Fruit fly (Drosophila melanogaster) whole organism, embryonic: ENCODE data around the gene Arl6IP1.

Source experiments
- Atf6 ChIP-seq: fragments of 200-800 bp; sonication (Bioruptor generic); IDR thresholded peaks from 2 replicates; pipeline ENCODE4 v1.3.6; 2022; ENCODE audit warnings: missing biosample characterization, missing genetic modification characterization
- CG1024 ChIP-seq: fragments of 200-800 bp; sonication (Bioruptor generic); IDR thresholded peaks from 2 replicates; pipeline ENCODE4 v1.3.6; 2022; ENCODE audit warnings: missing biosample characterization, missing genetic modification characterization
- CG11085 ChIP-seq: fragments of 200-800 bp; sonication (Bioruptor generic); IDR thresholded peaks from 2 replicates; pipeline ENCODE4 v1.3.6; 2022; ENCODE audit warnings: missing biosample characterization, missing genetic modification characterization
- CG12299 ChIP-seq: fragments of 200-800 bp; sonication (Bioruptor generic); optimal IDR thresholded peaks from 2 replicates; lab custom pipeline; 2018; ENCODE audit warnings: missing biosample characterization, mild to moderate bottlenecking, missing genetic modification characterization
- CG1233 ChIP-seq: fragments of 200-800 bp; sonication (Bioruptor generic); optimal IDR thresholded peaks from 4 replicates; lab custom pipeline; 2018; ENCODE audit warnings: missing biosample characterization, mild to moderate bottlenecking, missing genetic modification characterization
- CG13894 ChIP-seq: fragments of 200-800 bp; sonication (Bioruptor generic); optimal IDR thresholded peaks from 3 replicates; lab custom pipeline; 2018; ENCODE audit warnings: missing biosample characterization, mild to moderate bottlenecking, missing genetic modification characterization, moderate library complexity
- CG17328 ChIP-seq: fragments of 200-800 bp; sonication (Bioruptor generic); IDR thresholded peaks from 2 replicates; pipeline ENCODE4 v1.3.6; 2022; ENCODE audit warnings: missing biosample characterization, missing genetic modification characterization
- CG17385 ChIP-seq: fragments of 200-800 bp; sonication (Bioruptor generic); optimal IDR thresholded peaks from 3 replicates; lab custom pipeline; 2018; ENCODE audit warnings: missing biosample characterization, mild to moderate bottlenecking, missing genetic modification characterization
- CG18011 ChIP-seq: fragments of 200-800 bp; sonication (Bioruptor generic); optimal IDR thresholded peaks from 2 replicates; lab custom pipeline; 2017; ENCODE audit warnings: missing biosample characterization, missing genetic modification characterization, mild to moderate bottlenecking, moderate library complexity, missing genotype
- CG31441 ChIP-seq: fragments of 200-800 bp; sonication (Bioruptor generic); IDR thresholded peaks from 2 replicates; pipeline ENCODE4 v1.3.6; 2022; ENCODE audit warnings: missing biosample characterization, missing genetic modification characterization
- CG4854 ChIP-seq: fragments of 200-800 bp; sonication (Bioruptor generic); optimal IDR thresholded peaks from 2 replicates; lab custom pipeline; 2016; ENCODE audit warnings: missing biosample characterization, missing genetic modification characterization, inconsistent platforms
- CG5245 ChIP-seq: fragments of 200-800 bp; sonication (Bioruptor generic); optimal IDR thresholded peaks from 3 replicates; lab custom pipeline; 2016; ENCODE audit warnings: missing biosample characterization, missing genetic modification characterization
- CG7556 ChIP-seq: fragments of 200-800 bp; sonication (Bioruptor generic); optimal IDR thresholded peaks from 2 replicates; lab custom pipeline; 2017; ENCODE audit warnings: missing biosample characterization, mild to moderate bottlenecking, missing genetic modification characterization
- CG7928 ChIP-seq: fragments of 200-800 bp; sonication (Bioruptor generic); optimal IDR thresholded peaks from 2 replicates; lab custom pipeline; 2017; ENCODE audit warnings: missing biosample characterization, mild to moderate bottlenecking, missing genetic modification characterization
- CG7963 ChIP-seq: fragments of 200-800 bp; sonication (Bioruptor generic); IDR thresholded peaks from 3 replicates; pipeline ENCODE4 v1.3.6; 2022; ENCODE audit warnings: missing biosample characterization, missing genetic modification characterization; ENCODE audit not compliant: partially characterized antibody
- CG9932 ChIP-seq: fragments of 200-800 bp; sonication (Bioruptor generic); IDR thresholded peaks from 2 replicates; pipeline ENCODE4 v1.3.6; 2022; ENCODE audit warnings: missing biosample characterization, missing genetic modification characterization
- CoRest ChIP-seq: fragments of 200-800 bp; sonication (Bioruptor generic); optimal IDR thresholded peaks from 3 replicates; lab custom pipeline; 2018; ENCODE audit warnings: missing biosample characterization, mild to moderate bottlenecking, missing genetic modification characterization, moderate library complexity
- Dll ChIP-seq: fragments of 200-800 bp; sonication (Bioruptor generic); IDR thresholded peaks from 4 replicates; pipeline ENCODE4 v1.3.6; 2022; ENCODE audit warnings: missing biosample characterization, missing genetic modification characterization; ENCODE audit not compliant: partially characterized antibody
- Doc3 ChIP-seq: fragments of 200-800 bp; sonication (Bioruptor generic); IDR thresholded peaks from 3 replicates; pipeline ENCODE4 v1.3.6; 2022; ENCODE audit warnings: missing biosample characterization, missing genetic modification characterization; ENCODE audit not compliant: partially characterized antibody
- Dp ChIP-seq: fragments of 200-800 bp; sonication (Bioruptor generic); optimal IDR thresholded peaks from 2 replicates; lab custom pipeline; 2018; ENCODE audit warnings: missing biosample characterization, mild to moderate bottlenecking, missing genetic modification characterization, moderate library complexity
- Fer2 ChIP-seq: fragments of 200-800 bp; sonication (Bioruptor generic); optimal IDR thresholded peaks from 2 replicates; lab custom pipeline; 2018; ENCODE audit warnings: missing biosample characterization, mild to moderate bottlenecking, missing genetic modification characterization, moderate library complexity
- H2.0 ChIP-seq: fragments of 200-800 bp; sonication (Bioruptor generic); IDR thresholded peaks from 2 replicates; pipeline ENCODE4 v1.3.6; 2022; ENCODE audit warnings: missing biosample characterization, missing genetic modification characterization
- Mrtf ChIP-seq: fragments of 200-800 bp; sonication (Bioruptor generic); IDR thresholded peaks from 3 replicates; pipeline ENCODE4 v1.3.6; 2022; ENCODE audit warnings: missing biosample characterization, missing genetic modification characterization
- Myb ChIP-seq: fragments of 200-800 bp; sonication (Bioruptor generic); optimal IDR thresholded peaks from 2 replicates; lab custom pipeline; 2016; ENCODE audit warnings: missing biosample characterization, missing genetic modification characterization
- NC2β ChIP-seq: fragments of 200-800 bp; sonication (Bioruptor generic); optimal IDR thresholded peaks from 2 replicates; lab custom pipeline; 2016; ENCODE audit warnings: missing biosample characterization, missing genetic modification characterization
- Scr ChIP-seq: fragments of 200-800 bp; sonication (Bioruptor generic); IDR thresholded peaks from 2 replicates; pipeline ENCODE4 v1.3.6; 2022; ENCODE audit warnings: missing biosample characterization, missing genetic modification characterization; ENCODE audit not compliant: partially characterized antibody
- Six4 ChIP-seq: fragments of 200-800 bp; sonication (Bioruptor generic); optimal IDR thresholded peaks from 2 replicates; lab custom pipeline; 2016; ENCODE audit warnings: missing biosample characterization, missing genetic modification characterization
- Spps ChIP-seq: fragments of 200-800 bp; sonication (Bioruptor generic); optimal IDR thresholded peaks from 2 replicates; lab custom pipeline; 2018; ENCODE audit warnings: missing biosample characterization, mild to moderate bottlenecking, missing genetic modification characterization
- al ChIP-seq: fragments of 200-800 bp; sonication (Bioruptor generic); IDR thresholded peaks from 2 replicates; pipeline ENCODE4 v1.3.6; 2022; ENCODE audit warnings: missing biosample characterization, missing genetic modification characterization
- aop ChIP-seq: fragments of 200-800 bp; sonication (Bioruptor generic); IDR thresholded peaks from 2 replicates; pipeline ENCODE4 v1.3.6; 2022; ENCODE audit warnings: missing biosample characterization, missing genetic modification characterization
- ap ChIP-seq: fragments of 200-800 bp; sonication (Bioruptor generic); IDR thresholded peaks from 2 replicates; pipeline ENCODE4 v1.3.6; 2022; ENCODE audit warnings: missing biosample characterization, missing genetic modification characterization
- bbx ChIP-seq: fragments of 200-800 bp; sonication (Bioruptor generic); IDR thresholded peaks from 2 replicates; pipeline ENCODE4 v1.3.6; 2022; ENCODE audit warnings: missing biosample characterization, missing genetic modification characterization; ENCODE audit not compliant: partially characterized antibody
- chif ChIP-seq, 2 experiments: fragments of 200-800 bp; sonication (Bioruptor generic); optimal IDR thresholded peaks; 3 replicates each; lab custom pipeline; 2016; ENCODE audit warnings: missing biosample characterization in 2 of 2, missing genetic modification characterization in 2 of 2
- crp ChIP-seq, 2 experiments: fragments of 200-800 bp; sonication (Bioruptor generic); optimal IDR thresholded peaks; 2 replicates in 1 of 2; 3 replicates in 1 of 2; lab custom pipeline; 2017; ENCODE audit warnings: missing biosample characterization in 2 of 2, missing genetic modification characterization in 2 of 2, mild to moderate bottlenecking in 1 of 2, moderate library complexity in 1 of 2
- dmrt11E ChIP-seq: fragments of 200-800 bp; sonication (Bioruptor generic); optimal IDR thresholded peaks from 3 replicates; lab custom pipeline; 2018; ENCODE audit warnings: missing biosample characterization, mild to moderate bottlenecking, missing genetic modification characterization, moderate library complexity
- dysf ChIP-seq: fragments of 200-800 bp; sonication (Bioruptor generic); IDR thresholded peaks from 3 replicates; pipeline ENCODE4 v1.3.6; 2022; ENCODE audit warnings: missing biosample characterization, missing genetic modification characterization
- fu2 ChIP-seq: fragments of 200-800 bp; sonication (Bioruptor generic); optimal IDR thresholded peaks from 2 replicates; lab custom pipeline; 2016; ENCODE audit warnings: missing biosample characterization, missing genetic modification characterization
- gro ChIP-seq: fragments of 200-800 bp; sonication (Bioruptor generic); optimal IDR thresholded peaks from 2 replicates; lab custom pipeline; 2016; ENCODE audit warnings: missing biosample characterization, missing genetic modification characterization
- inv ChIP-seq: fragments of 200-800 bp; sonication (Bioruptor generic); IDR thresholded peaks from 2 replicates; pipeline ENCODE4 v1.3.6; 2022; ENCODE audit warnings: missing biosample characterization, missing genetic modification characterization; ENCODE audit not compliant: partially characterized antibody
- lilli ChIP-seq: fragments of 200-800 bp; sonication (Bioruptor generic); optimal IDR thresholded peaks from 3 replicates; lab custom pipeline; 2016; ENCODE audit warnings: missing biosample characterization, missing genetic modification characterization
- maf-S ChIP-seq: fragments of 200-800 bp; sonication (Bioruptor generic); optimal IDR thresholded peaks from 2 replicates; lab custom pipeline; 2016; ENCODE audit warnings: missing biosample characterization, missing genetic modification characterization
- otp ChIP-seq: fragments of 200-800 bp; sonication (Bioruptor generic); IDR thresholded peaks from 3 replicates; pipeline ENCODE4, ENCODE4 v1.3.6; 2022; ENCODE audit warnings: missing biosample characterization, missing genetic modification characterization
- pb ChIP-seq: fragments of 200-800 bp; sonication (Bioruptor generic); optimal IDR thresholded peaks from 3 replicates; lab custom pipeline; 2016; ENCODE audit warnings: missing biosample characterization, missing genetic modification characterization
- pzg ChIP-seq: fragments of 200-800 bp; sonication (Bioruptor generic); optimal IDR thresholded peaks from 3 replicates; lab custom pipeline; 2018; ENCODE audit warnings: missing biosample characterization, mild to moderate bottlenecking, missing genetic modification characterization, moderate library complexity
- schlank ChIP-seq: fragments of 200-800 bp; sonication (Bioruptor generic); optimal IDR thresholded peaks from 2 replicates; lab custom pipeline; 2018; ENCODE audit warnings: missing biosample characterization, mild to moderate bottlenecking, missing genetic modification characterization
- sug ChIP-seq: fragments of 200-800 bp; optimal IDR thresholded peaks from 2 replicates; lab custom pipeline; 2019; ENCODE audit warnings: missing biosample characterization, mild to moderate bottlenecking, missing genetic modification characterization, moderate library complexity
- tll ChIP-seq, 2 experiments: fragments of 200-800 bp in 1 of 2; fragments of >200 bp in 1 of 2; sonication (Bioruptor generic) in 1 of 2; optimal IDR thresholded peaks; 2 replicates each; lab custom pipeline; 2017 to 2019; ENCODE audit warnings: missing biosample characterization in 2 of 2, missing genetic modification characterization in 2 of 2, mild to moderate bottlenecking in 1 of 2, moderate library complexity in 1 of 2
- twi ChIP-seq: fragments of 200-800 bp; optimal IDR thresholded peaks from 2 replicates; lab custom pipeline; 2019; ENCODE audit warnings: missing biosample characterization, mild to moderate bottlenecking, missing genetic modification characterization, moderate library complexity

Gene Arl6IP1

dm6 chr3R:16646952-16647715 is 3.7 kb downstream of the Arl6IP1 start, which contains the start of the genes CG10324 and CCT3 (continued):
- TF ChIP-seq chif (GFP tag; optimal IDR thresholded peaks at IDR 0.05; lab: Kevin White, UChicago) (peak; percentile 31 to 37), H2.0 (GFP tag; lab: Robert Waterston, UW) (peak; percentile 59), aop (GFP tag; lab: Robert Waterston, UW) (no peak), pb (GFP tag; lab: Kevin White, UChicago) (no peak), Dll (GFP tag; lab: Robert Waterston, UW) (peak; percentile 71), maf-S (GFP tag; lab: Kevin White, UChicago) (peak; percentile 34), pzg (peak; percentile 37), dysf (GFP tag; lab: Robert Waterston, UW) (peak; percentile 78), CG9932 (peak; percentile 61), CG17385 (GFP tag; lab: Kevin White, UChicago) (peak; percentile 78), CG5245 (no peak), tll (GFP tag; optimal IDR thresholded peaks at IDR 0.05; lab: Kevin White, UChicago) (no peak), CG4854 (peak; percentile 43), al (GFP tag; lab: Robert Waterston, UW) (peak; percentile 54), CG1233 (GFP tag; lab: Kevin White, UChicago) (peak; percentile 51), CG17328 (GFP tag; lab: Robert Waterston, UW) (peak; percentile 40; the same call in 1 of the 2 replicates), Scr (GFP tag; lab: Robert Waterston, UW) (peak; percentile 71), lilli (GFP tag; lab: Kevin White, UChicago) (peak; percentile 72), Spps (no peak), CG7556 (GFP tag; lab: Kevin White, UChicago) (peak; percentile 66), inv (GFP tag; lab: Robert Waterston, UW) (peak; percentile 56), CG12299 (peak; percentile 52), twi (tag; lab: Kevin White, UChicago) (peak; percentile 62), Doc3 (GFP tag; lab: Robert Waterston, UW) (peak; percentile 62), sug (peak; percentile 77), fu2 (GFP tag; lab: Kevin White, UChicago) (peak; percentile 39), bbx (GFP tag; lab: Robert Waterston, UW) (peak; percentile 76), CG7928 (GFP tag; lab: Kevin White, UChicago) (peak; percentile 26), otp (no peak), ap (GFP tag; lab: Robert Waterston, UW) (peak; percentile 58), schlank (tag; lab: Kevin White, UChicago) (peak; percentile 8), CG31441 (peak; percentile 74), CG7963 (GFP tag; lab: Robert Waterston, UW) (peak; percentile 48; the same call in 1 of the 3 replicates), CG13894 (tag; lab: Kevin White, UChicago) (peak; percentile 25), Atf6 (GFP tag; lab: Robert Waterston, UW) (peak; percentile 64; the same call in 1 of the 2 replicates), Dp (GFP tag; lab: Kevin White, UChicago) (peak; percentile 79), dmrt11E (tag; lab: Kevin White, UChicago) (peak; percentile 66), gro (GFP tag; lab: Kevin White, UChicago) (no peak), Mrtf (GFP tag; lab: Robert Waterston, UW) (no peak), CoRest (tag; lab: Kevin White, UChicago) (peak; percentile 87), NC2β (GFP tag; lab: Kevin White, UChicago) (peak; percentile 50), CG11085 (GFP tag; lab: Robert Waterston, UW) (no peak), Six4 (GFP tag; lab: Kevin White, UChicago) (peak; percentile 37), CG18011 (GFP tag; lab: Kevin White, UChicago) (peak; percentile 23), crp (GFP tag; optimal IDR thresholded peaks at IDR 0.05; lab: Kevin White, UChicago) (peak; percentile 18 to 85), Fer2 (tag; lab: Kevin White, UChicago) (peak; percentile 77), Myb (GFP tag; lab: Kevin White, UChicago) (no peak), CG1024 (GFP tag; lab: Robert Waterston, UW) (peak; percentile 43; the same call in 1 of the 2 replicates)
